Fruit fly (Drosophila melanogaster): ENCODE measurements around the gene RabX2.
A peak's percentile ranks its signal among the peaks of the same experiment; 100 is the strongest.

The RabX2 gene

dm6 chrX:10460506-10461114, 43.4 kb downstream of the RabX2 start, which contains the start of gene Neb-cGP (continued):
- TF ChIP-seq tup (GFP tag; optimal IDR thresholded peaks at IDR 0.05) (peak; percentile 25), Poxn (GFP tag; IDR thresholded peaks at IDR 0.05) (no peak), gem (tag; optimal IDR thresholded peaks at IDR 0.05) (peak; percentile 39)

dm6 chrX:10461938-10462337, 44.7 kb downstream of the RabX2 start:
- no peak for TF ChIP-seq B-H2 (GFP tag; optimal IDR thresholded peaks at IDR 0.05)
- TF ChIP-seq CG3281 (GFP tag; optimal IDR thresholded peaks at IDR 0.05) = no peak
- peak; percentile 26 for TF ChIP-seq E2f2 (GFP tag; IDR thresholded peaks at IDR 0.05)
- peak; percentile 31 for TF ChIP-seq phol (tag; optimal IDR thresholded peaks at IDR 0.05)
- no peak for TF ChIP-seq CG10209 (GFP tag; optimal IDR thresholded peaks at IDR 0.05)
- peak; percentile 0 for TF ChIP-seq grau (tag; optimal IDR thresholded peaks at IDR 0.05)
- peak; percentile 3 for TF ChIP-seq Meics (GFP tag; optimal IDR thresholded peaks at IDR 0.05)
- peak; percentile 5 for TF ChIP-seq fd64A (GFP tag; optimal IDR thresholded peaks at IDR 0.05)
- TF ChIP-seq bsh (GFP tag; optimal IDR thresholded peaks at IDR 0.05) = peak in 1 of 2 experiments; percentile 6
- peak; percentile 8 for TF ChIP-seq CG12391 (tag; optimal IDR thresholded peaks at IDR 0.05)
- TF ChIP-seq wek (GFP tag; optimal IDR thresholded peaks at IDR 0.05) = peak; percentile 45
- peak; percentile 1 for TF ChIP-seq CG14710 (tag; optimal IDR thresholded peaks at IDR 0.05)
- TF ChIP-seq prd (optimal IDR thresholded peaks at IDR 0.05) = no peak
- no peak for TF ChIP-seq prd (GFP tag; IDR thresholded peaks at IDR 0.05)
- TF ChIP-seq Trl (optimal IDR thresholded peaks at IDR 0.05) = no peak
- no peak for TF ChIP-seq Trl (GFP tag; optimal IDR thresholded peaks at IDR 0.05)
- peak; percentile 39 for TF ChIP-seq CG9727 (GFP tag; optimal IDR thresholded peaks at IDR 0.05)
- TF ChIP-seq ci (GFP tag; IDR thresholded peaks at IDR 0.05) = peak; percentile 63; the same call in 1 of the 3 replicates
- no peak for TF ChIP-seq CG4730 (GFP tag; IDR thresholded peaks at IDR 0.05)
- TF ChIP-seq caup (GFP tag; optimal IDR thresholded peaks at IDR 0.05; ENCODE audit: severe bottlenecking) = peak; percentile 52
- TF ChIP-seq CG13775 (GFP tag; optimal IDR thresholded peaks at IDR 0.05) = peak; percentile 6
- TF ChIP-seq Nf-YA (GFP tag; IDR thresholded peaks at IDR 0.05) = no peak
- TF ChIP-seq CG10274 (GFP tag; optimal IDR thresholded peaks at IDR 0.05) = no peak
- TF ChIP-seq CG4707 (GFP tag; optimal IDR thresholded peaks at IDR 0.05) = peak; percentile 45
- no peak for TF ChIP-seq CG3847 (GFP tag; IDR thresholded peaks at IDR 0.05)
- peak; percentile 35 for TF ChIP-seq CG10267 (tag; optimal IDR thresholded peaks at IDR 0.05)
- TF ChIP-seq nmo (GFP tag; optimal IDR thresholded peaks at IDR 0.05) = no peak
- no peak for TF ChIP-seq CG8290 (GFP tag; optimal IDR thresholded peaks at IDR 0.05)
- TF ChIP-seq CG8290 (tag; optimal IDR thresholded peaks at IDR 0.05) = no peak
- TF ChIP-seq HmgD (GFP tag; optimal IDR thresholded peaks at IDR 0.05) = no peak
- peak; percentile 15 for TF ChIP-seq CG18262 (tag; optimal IDR thresholded peaks at IDR 0.05)
- TF ChIP-seq hkb (optimal IDR thresholded peaks at IDR 0.05) = no peak
- peak; percentile 13; the same call in 1 of the 2 replicates for TF ChIP-seq hkb (GFP tag; IDR thresholded peaks at IDR 0.05)
- no peak for TF ChIP-seq Ptx1 (GFP tag; IDR thresholded peaks at IDR 0.05)
- peak; percentile 7 for TF ChIP-seq ac (GFP tag; optimal IDR thresholded peaks at IDR 0.05)
- no peak for TF ChIP-seq CG6683 (GFP tag; optimal IDR thresholded peaks at IDR 0.05)
- TF ChIP-seq crol (GFP tag; IDR thresholded peaks at IDR 0.05) = peak; percentile 57
- no peak for TF ChIP-seq Six4 (GFP tag; optimal IDR thresholded peaks at IDR 0.05)
- TF ChIP-seq Fer1 (GFP tag; optimal IDR thresholded peaks at IDR 0.05) = peak; percentile 46
- TF ChIP-seq CG11398 (GFP tag; optimal IDR thresholded peaks at IDR 0.05) = no peak
- no peak for TF ChIP-seq chinmo (GFP tag; IDR thresholded peaks at IDR 0.05; ENCODE audit: partially characterized antibody)
- TF ChIP-seq ATbp (GFP tag; optimal IDR thresholded peaks at IDR 0.05) = peak; percentile 36
- TF ChIP-seq otp (GFP tag; IDR thresholded peaks at IDR 0.05) = no peak
- TF ChIP-seq CG10147 (GFP tag; optimal IDR thresholded peaks at IDR 0.05) = no peak
- peak; percentile 67 for TF ChIP-seq CG7987 (GFP tag; optimal IDR thresholded peaks at IDR 0.05)
- no peak for TF ChIP-seq CG2889 (GFP tag; IDR thresholded peaks at IDR 0.05)
